Fruit fly (Drosophila melanogaster) whole organism, embryonic: ENCODE measurements around the gene Df31.
A peak's percentile ranks its signal among the peaks of the same experiment; 100 is the strongest.

ENCODE experiments used
- Ada2b ChIP-seq: fragments of 200-800 bp; sonication (Bioruptor generic); IDR thresholded peaks from 2 replicates; pipeline ENCODE4 v1.3.6; 2022; ENCODE audit warnings: missing biosample characterization, missing genetic modification characterization
- Atf3 ChIP-seq: fragments of 200-800 bp; sonication (Bioruptor generic); optimal IDR thresholded peaks from 3 replicates; lab custom pipeline; 2016; ENCODE audit warnings: missing biosample characterization, missing genetic modification characterization
- Atf6 ChIP-seq: fragments of 200-800 bp; sonication (Bioruptor generic); IDR thresholded peaks from 2 replicates; pipeline ENCODE4 v1.3.6; 2022; ENCODE audit warnings: missing biosample characterization, missing genetic modification characterization
- Bteb2 ChIP-seq: fragments of 200-800 bp; sonication (Bioruptor generic); optimal IDR thresholded peaks from 2 replicates; lab custom pipeline; 2016; ENCODE audit warnings: missing biosample characterization, missing genetic modification characterization
- CG1024 ChIP-seq: fragments of 200-800 bp; sonication (Bioruptor generic); IDR thresholded peaks from 2 replicates; pipeline ENCODE4 v1.3.6; 2022; ENCODE audit warnings: missing biosample characterization, missing genetic modification characterization
- CG10366 ChIP-seq: fragments of 200-800 bp; sonication (Bioruptor generic); IDR thresholded peaks from 2 replicates; pipeline ENCODE4 v1.3.6; 2022; ENCODE audit warnings: missing biosample characterization, missing genetic modification characterization
- CG12236 ChIP-seq: fragments of 200-800 bp; sonication (Bioruptor generic); optimal IDR thresholded peaks from 2 replicates; lab custom pipeline; 2016; ENCODE audit warnings: missing biosample characterization, missing genetic modification characterization
- CG12744 ChIP-seq: fragments of 200-800 bp; sonication (Bioruptor generic); optimal IDR thresholded peaks from 2 replicates; lab custom pipeline; 2016; ENCODE audit warnings: missing biosample characterization, missing genetic modification characterization
- CG13624 ChIP-seq: fragments of 200-800 bp; sonication (Bioruptor generic); optimal IDR thresholded peaks from 2 replicates; lab custom pipeline; 2016; ENCODE audit warnings: missing biosample characterization, missing genetic modification characterization
- CG13775 ChIP-seq: fragments of 200-800 bp; sonication (Bioruptor generic); optimal IDR thresholded peaks from 3 replicates; lab custom pipeline; 2017; ENCODE audit warnings: missing biosample characterization, mild to moderate bottlenecking, missing genetic modification characterization
- CG15479 ChIP-seq: fragments of 200-800 bp; sonication (Bioruptor generic); optimal IDR thresholded peaks from 3 replicates; lab custom pipeline; 2019; ENCODE audit warnings: missing biosample characterization, mild to moderate bottlenecking, missing genetic modification characterization, moderate library complexity
- CG1603 ChIP-seq: fragments of 200-800 bp; sonication (Bioruptor generic); optimal IDR thresholded peaks from 2 replicates; lab custom pipeline; 2019; ENCODE audit warnings: missing biosample characterization, mild to moderate bottlenecking, missing genetic modification characterization, moderate library complexity
- CG16813 ChIP-seq: fragments of 200-800 bp; sonication (Bioruptor generic); IDR thresholded peaks from 3 replicates; pipeline ENCODE4 v1.3.6; 2022; ENCODE audit warnings: missing biosample characterization, missing genetic modification characterization; ENCODE audit not compliant: partially characterized antibody
- CG17328 ChIP-seq: fragments of 200-800 bp; sonication (Bioruptor generic); IDR thresholded peaks from 2 replicates; pipeline ENCODE4 v1.3.6; 2022; ENCODE audit warnings: missing biosample characterization, missing genetic modification characterization
- CG18599 ChIP-seq: fragments of 200-800 bp; sonication (Bioruptor generic); optimal IDR thresholded peaks from 3 replicates; lab custom pipeline; 2017; ENCODE audit warnings: missing biosample characterization, missing genetic modification characterization, mild to moderate bottlenecking, moderate library complexity, missing genetic modification reagents
- CG2199 ChIP-seq: fragments of 200-800 bp; sonication (Bioruptor generic); IDR thresholded peaks from 3 replicates; pipeline ENCODE4 v1.3.6; 2022; ENCODE audit warnings: missing biosample characterization, missing genetic modification characterization
- CG30020 ChIP-seq: fragments of 200-800 bp; optimal IDR thresholded peaks from 2 replicates; lab custom pipeline; 2019; ENCODE audit warnings: missing biosample characterization, mild to moderate bottlenecking, missing genetic modification characterization, moderate library complexity
- CG30431 ChIP-seq: fragments of 200-800 bp; sonication (Bioruptor generic); optimal IDR thresholded peaks from 2 replicates; lab custom pipeline; 2017; ENCODE audit warnings: missing biosample characterization, missing genetic modification characterization
- CG31441 ChIP-seq: fragments of 200-800 bp; sonication (Bioruptor generic); IDR thresholded peaks from 2 replicates; pipeline ENCODE4 v1.3.6; 2022; ENCODE audit warnings: missing biosample characterization, missing genetic modification characterization
- CG32767 ChIP-seq: fragments of 200-800 bp; sonication (Bioruptor generic); IDR thresholded peaks from 2 replicates; pipeline ENCODE4 v1.3.6; 2022; ENCODE audit warnings: missing biosample characterization, missing genetic modification characterization
- CG3281 ChIP-seq: fragments of 200-800 bp; sonication (Bioruptor generic); optimal IDR thresholded peaks from 3 replicates; lab custom pipeline; 2017; ENCODE audit warnings: missing biosample characterization, mild to moderate bottlenecking, missing genetic modification characterization
- CG5245 ChIP-seq: fragments of 200-800 bp; sonication (Bioruptor generic); optimal IDR thresholded peaks from 3 replicates; lab custom pipeline; 2016; ENCODE audit warnings: missing biosample characterization, missing genetic modification characterization
- CG6683 ChIP-seq: fragments of 200-800 bp; sonication (Bioruptor generic); optimal IDR thresholded peaks from 2 replicates; lab custom pipeline; 2017; ENCODE audit warnings: missing biosample characterization, mild to moderate bottlenecking, missing genetic modification characterization, missing genetic modification reagents
- E2f2 ChIP-seq: fragments of 200-800 bp; sonication (Bioruptor generic); IDR thresholded peaks from 2 replicates; pipeline ENCODE4 v1.3.6; 2022; ENCODE audit warnings: missing biosample characterization, missing genetic modification characterization
- Elba2 ChIP-seq: fragments of 200-800 bp; sonication (Bioruptor generic); optimal IDR thresholded peaks from 3 replicates; lab custom pipeline; 2016; ENCODE audit warnings: missing biosample characterization, missing genetic modification characterization
- HLH4C ChIP-seq: fragments of 200-800 bp; sonication (Bioruptor generic); IDR thresholded peaks from 3 replicates; pipeline ENCODE4 v1.3.6; 2022; ENCODE audit warnings: missing biosample characterization, missing genetic modification characterization; ENCODE audit not compliant: partially characterized antibody
- HLH54F ChIP-seq: fragments of 200-800 bp; sonication (Bioruptor generic); optimal IDR thresholded peaks from 3 replicates; lab custom pipeline; 2016; ENCODE audit warnings: missing biosample characterization, missing genetic modification characterization
- HLHmδ ChIP-seq: fragments of 200-800 bp; sonication (Bioruptor generic); optimal IDR thresholded peaks from 2 replicates; lab custom pipeline; 2018; ENCODE audit warnings: missing biosample characterization, mild to moderate bottlenecking, missing genetic modification characterization, moderate library complexity
- Lhr ChIP-seq: fragments of 200-800 bp; sonication (Bioruptor generic); optimal IDR thresholded peaks from 3 replicates; lab custom pipeline; 2017; ENCODE audit warnings: mild to moderate bottlenecking, missing biosample characterization, missing genetic modification reagents, missing genetic modification characterization
- Side ChIP-seq: fragments of 200-800 bp; sonication (Bioruptor generic); optimal IDR thresholded peaks from 2 replicates; lab custom pipeline; 2016; ENCODE audit warnings: missing biosample characterization, missing genetic modification characterization
- Ssrp ChIP-seq: fragments of 200-800 bp; sonication (Bioruptor generic); optimal IDR thresholded peaks from 2 replicates; lab custom pipeline; 2018; ENCODE audit warnings: missing biosample characterization, mild to moderate bottlenecking, missing genetic modification characterization, moderate library complexity
- Tbp ChIP-seq: fragments of >200 bp; optimal IDR thresholded peaks from 2 replicates; lab custom pipeline; 2018; ENCODE audit warnings: missing biosample characterization, missing genetic modification characterization
- Trl ChIP-seq, 3 experiments: fragments of >200 bp in 2 of 3; fragments of 200-800 bp in 1 of 3; sonication (Bioruptor generic) in 1 of 3; optimal IDR thresholded peaks; 2 replicates in 1 of 3; 3 replicates in 2 of 3; lab custom pipeline; 2016 to 2017; ENCODE audit warnings: missing biosample characterization in 1 of 3, missing genetic modification characterization in 1 of 3
- ara ChIP-seq: fragments of 200-800 bp; sonication (Bioruptor generic); IDR thresholded peaks from 2 replicates; pipeline ENCODE4 v1.3.6; 2022; ENCODE audit warnings: missing biosample characterization, missing genetic modification characterization
- az2 ChIP-seq: fragments of 200-800 bp; sonication (Bioruptor generic); optimal IDR thresholded peaks from 3 replicates; lab custom pipeline; 2016; ENCODE audit warnings: missing biosample characterization, missing genetic modification characterization
- cad ChIP-seq: fragments of >200 bp; optimal IDR thresholded peaks from 2 replicates; lab custom pipeline; 2017; ENCODE audit warnings: missing biosample characterization, missing genetic modification characterization
- cas ChIP-seq: fragments of 200-800 bp; sonication (Bioruptor generic); IDR thresholded peaks from 2 replicates; pipeline ENCODE4 v1.3.6; 2022; ENCODE audit warnings: missing biosample characterization, missing genetic modification characterization
- dan ChIP-seq: fragments of 200-800 bp; sonication (Bioruptor generic); IDR thresholded peaks from 2 replicates; pipeline ENCODE4 v1.3.6; 2022; ENCODE audit warnings: missing biosample characterization, missing genetic modification characterization
- dati ChIP-seq: fragments of 200-800 bp; sonication (Bioruptor generic); IDR thresholded peaks from 2 replicates; pipeline ENCODE4 v1.3.6; 2022; ENCODE audit warnings: missing biosample characterization, missing genetic modification characterization
- dimm ChIP-seq: fragments of 200-800 bp; sonication (Bioruptor generic); IDR thresholded peaks from 2 replicates; pipeline ENCODE4 v1.3.6; 2022; ENCODE audit warnings: missing biosample characterization, missing genetic modification characterization
- eyg ChIP-seq: fragments of 200-800 bp; sonication (Bioruptor generic); optimal IDR thresholded peaks from 3 replicates; lab custom pipeline; 2016; ENCODE audit warnings: missing biosample characterization, missing genetic modification characterization
- fru ChIP-seq: fragments of >200 bp; optimal IDR thresholded peaks from 2 replicates; lab custom pipeline; 2017
- lola ChIP-seq, 3 experiments: fragments of >200 bp in 2 of 3; fragments of 200-800 bp in 1 of 3; sonication (Bioruptor generic) in 1 of 3; optimal IDR thresholded peaks; 2 replicates each; lab custom pipeline; 2017 to 2019; ENCODE audit warnings: missing biosample characterization in 3 of 3, missing genetic modification characterization in 3 of 3, mild to moderate bottlenecking in 1 of 3, moderate library complexity in 1 of 3
- nau ChIP-seq: fragments of 200-800 bp; sonication (Bioruptor generic); optimal IDR thresholded peaks from 3 replicates; lab custom pipeline; 2017; ENCODE audit warnings: missing biosample characterization, mild to moderate bottlenecking, missing genetic modification characterization, missing genetic modification reagents
- peb ChIP-seq: fragments of 200-800 bp; sonication (Bioruptor generic); IDR thresholded peaks from 2 replicates; pipeline ENCODE4 v1.3.6; 2022; ENCODE audit warnings: missing biosample characterization, missing genetic modification characterization
- pros ChIP-seq: fragments of 200-800 bp; sonication (Bioruptor generic); optimal IDR thresholded peaks from 3 replicates; lab custom pipeline; 2019; ENCODE audit warnings: missing biosample characterization, mild to moderate bottlenecking, missing genetic modification characterization, moderate library complexity
- pzg ChIP-seq: fragments of 200-800 bp; sonication (Bioruptor generic); optimal IDR thresholded peaks from 3 replicates; lab custom pipeline; 2018; ENCODE audit warnings: missing biosample characterization, mild to moderate bottlenecking, missing genetic modification characterization, moderate library complexity
- repo ChIP-seq: fragments of 200-800 bp; sonication (Bioruptor generic); optimal IDR thresholded peaks from 2 replicates; lab custom pipeline; 2016; ENCODE audit warnings: missing biosample characterization, missing genetic modification characterization
- run ChIP-seq: fragments of 200-800 bp; sonication (Bioruptor generic); optimal IDR thresholded peaks from 3 replicates; lab custom pipeline; 2018; ENCODE audit warnings: missing biosample characterization, mild to moderate bottlenecking, missing genetic modification characterization
- zen2 ChIP-seq: fragments of 200-800 bp; sonication (Bioruptor generic); IDR thresholded peaks from 3 replicates; pipeline ENCODE4 v1.3.6; 2022; ENCODE audit warnings: missing biosample characterization, missing genetic modification characterization; ENCODE audit not compliant: partially characterized antibody

Df31 gene

dm6 chr2L:21657426-21657825 lies 27.7 kb upstream of the Df31 start (continued):
- TF ChIP-seq peb (GFP tag; lab: Robert Waterston, UW) = no peak; the same call in 1 of the 2 replicates
- TF ChIP-seq dati (GFP tag; lab: Robert Waterston, UW) = 0 out of 2 replicates have a peak, but pooled peaks have one; percentile 18
- TF ChIP-seq HLH54F = peak; percentile 78
- no peak; the same call in 1 of the 2 replicates for TF ChIP-seq ara (GFP tag; lab: Robert Waterston, UW)
- TF ChIP-seq repo (GFP tag; lab: Kevin White, UChicago) = no peak
- peak; percentile 42 for TF ChIP-seq CG3281 (GFP tag; lab: Kevin White, UChicago)
- TF ChIP-seq CG12744 (GFP tag; lab: Kevin White, UChicago) = peak; percentile 32
- peak; percentile 43; the same call in 1 of the 2 replicates for TF ChIP-seq CG32767 (GFP tag; lab: Robert Waterston, UW)
- TF ChIP-seq Elba2 (GFP tag; lab: Kevin White, UChicago) = no peak
- peak; percentile 12 for TF ChIP-seq Bteb2 (GFP tag; lab: Kevin White, UChicago)
- TF ChIP-seq lola (GFP tag; optimal IDR thresholded peaks at IDR 0.05; lab: Kevin White, UChicago) = peak in 1 of 3 experiments; percentile 23
- peak; percentile 81 for TF ChIP-seq CG1024 (GFP tag; lab: Robert Waterston, UW)
- TF ChIP-seq Atf6 (GFP tag; lab: Robert Waterston, UW) = peak; percentile 68
- TF ChIP-seq CG13775 (GFP tag; lab: Kevin White, UChicago) = peak; percentile 59
- peak; percentile 56 for TF ChIP-seq CG31441 (GFP tag; lab: Robert Waterston, UW)
- no peak for TF ChIP-seq fru
- peak; percentile 57 for TF ChIP-seq pzg (GFP tag; lab: Kevin White, UChicago)
- TF ChIP-seq eyg (GFP tag; lab: Kevin White, UChicago) = peak; percentile 61
- TF ChIP-seq CG12236 (GFP tag; lab: Kevin White, UChicago) = peak; percentile 27

dm6 chr2L:21648769-21649168 lies 19.0 kb upstream of the Df31 start:
- TF ChIP-seq Elba2 (GFP tag; lab: Kevin White, UChicago) = no peak
- peak; percentile 4 for TF ChIP-seq Lhr (GFP tag; lab: Kevin White, UChicago)
- no peak for TF ChIP-seq CG30020 (tag; lab: Kevin White, UChicago)
- no peak for TF ChIP-seq CG1603
- TF ChIP-seq cas (GFP tag; lab: Robert Waterston, UW) = no peak
- TF ChIP-seq CG2199 (GFP tag; lab: Robert Waterston, UW) = peak; percentile 63; the same call in 1 of the 3 replicates
- no peak for TF ChIP-seq CG30431 (GFP tag; lab: Kevin White, UChicago)
- no peak for TF ChIP-seq CG10366 (GFP tag; lab: Robert Waterston, UW)
- TF ChIP-seq HLH4C (GFP tag; lab: Robert Waterston, UW) = no peak
- no peak for TF ChIP-seq Atf3
- no peak for TF ChIP-seq CG17328 (GFP tag; lab: Robert Waterston, UW)
- TF ChIP-seq Ssrp = no peak
- no peak for TF ChIP-seq HLHmδ (GFP tag; lab: Kevin White, UChicago)
- peak; percentile 56 for TF ChIP-seq CG5245
- TF ChIP-seq Ada2b (GFP tag; lab: Robert Waterston, UW) = no peak
- TF ChIP-seq Side (GFP tag; lab: Kevin White, UChicago) = no peak
- no peak for TF ChIP-seq nau (GFP tag; lab: Kevin White, UChicago)
- TF ChIP-seq CG18599 = no peak

- TF ChIP-seq CG16813 (GFP tag; lab: Robert Waterston, UW) (no peak), dimm (GFP tag; lab: Robert Waterston, UW) (no peak), CG6683 (GFP tag; lab: Kevin White, UChicago) (no peak), CG15479 (GFP tag; lab: Kevin White, UChicago) (peak; percentile 53), dan (no peak), E2f2 (no peak), pros (peak; percentile 15), az2 (no peak), Trl (optimal IDR thresholded peaks at IDR 0.05; lab: Kevin White, UChicago) (peak; percentile 60), Trl (GFP tag; optimal IDR thresholded peaks at IDR 0.05; lab: Kevin White, UChicago) (peak; percentile 23), cad (GFP tag; lab: Kevin White, UChicago) (peak; percentile 71), run (tag; lab: Kevin White, UChicago) (no peak), CG2199 (GFP tag; lab: Robert Waterston, UW) (peak; percentile 60; the same call in 2 of the 3 replicates), zen2 (GFP tag; lab: Robert Waterston, UW) (no peak), Tbp (GFP tag; lab: Kevin White, UChicago) (no peak), CG13624 (no peak), Atf3 (no peak)
These were observed 3.2 kb upstream of the Df31 start for dm6 chr2L:21632909-21633308.
